Worm (Caenorhabditis elegans) whole organism, young adult: ENCODE data around the gene nhr-243.

ENCODE experiments used
- B0261.1 ChIP-seq: sonication (generic microtip); optimal IDR thresholded peaks from 2 replicates; lab custom pipeline; 2016; ENCODE audit warnings: mild to moderate bottlenecking, missing genetic modification characterization, moderate library complexity, missing compliant biosample characterization
- C06A6.2 ChIP-seq: fragments of 200-800 bp; sonication (Bioruptor generic); conservative IDR thresholded peaks from 2 replicates; pipeline ENCODE4 v1.3.6; 2022; ENCODE audit warnings: missing genetic modification characterization, missing compliant biosample characterization
- F22D6.2 ChIP-seq: sonication (generic microtip); optimal IDR thresholded peaks from 2 replicates; lab custom pipeline; 2016; ENCODE audit warnings: mild to moderate bottlenecking, missing genetic modification characterization, missing compliant biosample characterization
- F23B12.7 ChIP-seq: sonication (generic microtip); optimal IDR thresholded peaks from 2 replicates; lab custom pipeline; 2017; ENCODE audit warnings: missing genetic modification characterization, mild to moderate bottlenecking, missing compliant biosample characterization, antibody characterized with exemption, moderate library complexity; ENCODE audit not compliant: insufficient read depth
- F33H1.4 ChIP-seq: fragments of 200-800 bp; sonication (Bioruptor generic); IDR thresholded peaks from 2 replicates; pipeline ENCODE4 v1.3.6; 2022; ENCODE audit warnings: missing genetic modification reagents, missing genetic modification characterization, missing compliant biosample characterization
- F39B2.1 ChIP-seq: fragments of 200-800 bp; sonication (Bioruptor generic); IDR thresholded peaks from 2 replicates; pipeline ENCODE4 v1.3.6; 2022; ENCODE audit warnings: missing genetic modification reagents, missing genetic modification characterization, missing compliant biosample characterization
- F57C9.4 ChIP-seq: sonication (generic microtip); optimal IDR thresholded peaks from 2 replicates; lab custom pipeline; 2017; ENCODE audit warnings: mild to moderate bottlenecking, missing genetic modification characterization, missing compliant biosample characterization
- K11D2.4 ChIP-seq: fragments of 200-800 bp; sonication (Bioruptor generic); IDR thresholded peaks from 2 replicates; pipeline ENCODE4 v1.3.6; 2022; ENCODE audit warnings: missing genetic modification reagents, missing genetic modification characterization, missing compliant biosample characterization
- Y56A3A.18 ChIP-seq: fragments of 200-800 bp; sonication (Bioruptor generic); IDR thresholded peaks from 2 replicates; pipeline ENCODE4 v1.3.6; 2022; ENCODE audit warnings: missing genetic modification reagents, missing genetic modification characterization, missing compliant biosample characterization
- ZK185.1 ChIP-seq: sonication (generic microtip); optimal IDR thresholded peaks from 2 replicates; lab custom pipeline; 2016; ENCODE audit warnings: mild to moderate bottlenecking, missing genetic modification characterization, missing compliant biosample characterization; ENCODE audit not compliant: poor library complexity, severe bottlenecking
- ama-1 ChIP-seq, 3 experiments: fragments of 150-350 bp in 1 of 3; sonication (generic microtip) in 2 of 3; optimal IDR thresholded peaks; 2 replicates each; lab custom pipeline; 2014 to 2018; ENCODE audit warnings: missing biosample characterization in 2 of 3, missing genetic modification characterization in 2 of 3, missing genetic modification reagents in 2 of 3
- atf-7 ChIP-seq: sonication (generic microtip); optimal IDR thresholded peaks from 2 replicates; lab custom pipeline; 2017; ENCODE audit warnings: mild to moderate bottlenecking, missing genetic modification characterization, missing compliant biosample characterization
- athp-1 ChIP-seq: sonication (generic microtip); optimal IDR thresholded peaks from 2 replicates; lab custom pipeline; 2017; ENCODE audit warnings: mild to moderate bottlenecking, missing genetic modification characterization, missing compliant biosample characterization
- attf-3 ChIP-seq: fragments of 200-800 bp; sonication (Bioruptor generic); conservative IDR thresholded peaks from 2 replicates; pipeline ENCODE4 v1.3.6; 2022; ENCODE audit warnings: missing genetic modification reagents, missing genetic modification characterization, missing compliant biosample characterization
- ccch-3 ChIP-seq: fragments of 200-800 bp; sonication (Bioruptor generic); optimal IDR thresholded peaks from 2 replicates; lab custom pipeline; 2018; ENCODE audit warnings: mild to moderate bottlenecking, missing genetic modification characterization, missing compliant biosample characterization
- cebp-1 ChIP-seq, 2 experiments: fragments of 200-800 bp in 1 of 2; sonication (Bioruptor generic) in 1 of 2; sonication (generic microtip) in 1 of 2; IDR thresholded peaks in 1 of 2; optimal IDR thresholded peaks in 1 of 2; 2 replicates each; pipeline versions ENCODE4 v1.3.6 to Lab custom; 2017 to 2022; ENCODE audit warnings: missing compliant biosample characterization in 2 of 2, missing genetic modification characterization in 2 of 2, mild to moderate bottlenecking in 1 of 2, missing genetic modification reagents in 1 of 2, moderate library complexity in 1 of 2
- cebp-2 ChIP-seq: fragments of 200-800 bp; sonication (Bioruptor generic); IDR thresholded peaks from 2 replicates; pipeline ENCODE4 v1.3.6; 2022; ENCODE audit warnings: missing genetic modification characterization, missing compliant biosample characterization
- ceh-100 ChIP-seq: fragments of 200-800 bp; sonication (Bioruptor generic); IDR thresholded peaks from 2 replicates; pipeline ENCODE4 v1.3.6; 2022; ENCODE audit warnings: missing genetic modification reagents, missing genetic modification characterization, missing compliant biosample characterization
- chd-7 ChIP-seq: sonication (generic microtip); optimal IDR thresholded peaks from 2 replicates; lab custom pipeline; 2016; ENCODE audit warnings: mild to moderate bottlenecking, missing genetic modification characterization, moderate library complexity, missing compliant biosample characterization
- dpff-1 ChIP-seq: sonication (generic microtip); optimal IDR thresholded peaks from 2 replicates; lab custom pipeline; 2017; ENCODE audit warnings: mild to moderate bottlenecking, missing genetic modification characterization, missing compliant biosample characterization
- egl-44 ChIP-seq: fragments of 200-800 bp; sonication (Bioruptor generic); IDR thresholded peaks from 2 replicates; pipeline ENCODE4 v1.3.6; 2022; ENCODE audit warnings: missing genetic modification reagents, missing genetic modification characterization, missing compliant biosample characterization
- egrh-3 ChIP-seq: fragments of 200-800 bp; sonication (Bioruptor generic); IDR thresholded peaks from 2 replicates; pipeline ENCODE4 v1.3.6; 2022; ENCODE audit warnings: missing genetic modification reagents, missing genetic modification characterization, missing compliant biosample characterization
- ets-4 ChIP-seq: fragments of 200-800 bp; sonication (Bioruptor generic); optimal IDR thresholded peaks from 2 replicates; lab custom pipeline; 2018; ENCODE audit warnings: mild to moderate bottlenecking, missing genetic modification characterization, missing compliant biosample characterization
- hlh-26 ChIP-seq: fragments of 200-800 bp; sonication (Bioruptor generic); conservative IDR thresholded peaks from 2 replicates; pipeline ENCODE4 v1.3.6; 2022; ENCODE audit warnings: missing genetic modification reagents, missing genetic modification characterization, missing compliant biosample characterization
- lin-40 ChIP-seq: sonication (generic microtip); optimal IDR thresholded peaks from 2 replicates; lab custom pipeline; 2016; ENCODE audit warnings: missing genetic modification characterization, mild to moderate bottlenecking, missing compliant biosample characterization, missing genotype, missing genetic modification reagents
- lsl-1 ChIP-seq: fragments of 200-800 bp; sonication (Bioruptor generic); optimal IDR thresholded peaks from 2 replicates; lab custom pipeline; 2018; ENCODE audit warnings: mild to moderate bottlenecking, missing genetic modification characterization, moderate library complexity, missing compliant biosample characterization
- madf-10 ChIP-seq: sonication (generic microtip); optimal IDR thresholded peaks from 2 replicates; lab custom pipeline; 2016; ENCODE audit warnings: mild to moderate bottlenecking, missing genetic modification characterization, missing compliant biosample characterization
- nfya-2 ChIP-seq: fragments of 200-800 bp; sonication (Bioruptor generic); IDR thresholded peaks from 2 replicates; pipeline ENCODE4 v1.3.6; 2022; ENCODE audit warnings: missing genetic modification reagents, missing genetic modification characterization, missing compliant biosample characterization
- nhr-90 ChIP-seq: sonication (generic microtip); optimal IDR thresholded peaks from 2 replicates; lab custom pipeline; 2016; ENCODE audit warnings: missing genotype, mild to moderate bottlenecking, missing genetic modification characterization, missing compliant biosample characterization
- pbrm-1 ChIP-seq: fragments of 200-800 bp; sonication (Bioruptor generic); IDR thresholded peaks from 2 replicates; pipeline ENCODE4 v1.3.6; 2022; ENCODE audit warnings: missing genetic modification reagents, missing genetic modification characterization, missing compliant biosample characterization
- pha-4 ChIP-seq: fragments of 150-350 bp; sonication (generic microtip); optimal IDR thresholded peaks from 2 replicates; lab custom pipeline; 2014; ENCODE audit warnings: missing biosample characterization, missing genetic modification reagents, missing genetic modification characterization
- rec-8 ChIP-seq, 2 experiments: sonication (generic microtip); optimal IDR thresholded peaks; 2 replicates each; lab custom pipeline; 2016; ENCODE audit warnings: mild to moderate bottlenecking in 2 of 2, missing genetic modification characterization in 2 of 2, missing genetic modification reagents in 2 of 2, missing genotype in 2 of 2, missing biosample characterization in 1 of 2, missing compliant biosample characterization in 1 of 2, moderate library complexity in 1 of 2
- rpc-1 ChIP-seq, 2 experiments: fragments of 150-350 bp in 1 of 2; sonication (generic microtip) in 1 of 2; optimal IDR thresholded peaks; 2 replicates each; lab custom pipeline; 2014 to 2018; ENCODE audit warnings: missing biosample characterization in 1 of 2, missing genetic modification characterization in 1 of 2, missing genetic modification reagents in 1 of 2, missing genotype in 1 of 2
- sdz-38 ChIP-seq: sonication (generic microtip); optimal IDR thresholded peaks from 2 replicates; lab custom pipeline; 2016; ENCODE audit warnings: missing genotype, missing genetic modification characterization, missing compliant biosample characterization
- snpc-1.1 ChIP-seq: sonication (generic microtip); optimal IDR thresholded peaks from 2 replicates; lab custom pipeline; 2017; ENCODE audit warnings: missing genetic modification characterization, mild to moderate bottlenecking, missing compliant biosample characterization, antibody characterized with exemption, moderate library complexity, missing genotype, missing genetic modification reagents; ENCODE audit not compliant: insufficient read depth
- somi-1 ChIP-seq: fragments of 200-800 bp; sonication (Bioruptor generic); optimal IDR thresholded peaks from 2 replicates; lab custom pipeline; 2018; ENCODE audit warnings: mild to moderate bottlenecking, missing genetic modification characterization, missing compliant biosample characterization
- tbp1 ChIP-seq: fragments of 200-800 bp; sonication (Bioruptor generic); optimal IDR thresholded peaks from 2 replicates; lab custom pipeline; 2018; ENCODE audit warnings: mild to moderate bottlenecking, missing genetic modification characterization, missing compliant biosample characterization
- ztf-18 ChIP-seq: sonication (generic microtip); optimal IDR thresholded peaks from 2 replicates; lab custom pipeline; 2016; ENCODE audit warnings: missing genotype, mild to moderate bottlenecking, missing genetic modification characterization, missing compliant biosample characterization
- ztf-3 ChIP-seq: fragments of 200-800 bp; sonication (Bioruptor generic); optimal IDR thresholded peaks from 2 replicates; lab custom pipeline; 2018; ENCODE audit warnings: mild to moderate bottlenecking, missing genetic modification characterization, missing compliant biosample characterization
- ztf-6 ChIP-seq: fragments of 200-800 bp; sonication (Bioruptor generic); IDR thresholded peaks from 2 replicates; pipeline ENCODE4 v1.3.6; 2022; ENCODE audit warnings: missing genetic modification reagents, missing genetic modification characterization, missing compliant biosample characterization

nhr-243 gene

DNA sequence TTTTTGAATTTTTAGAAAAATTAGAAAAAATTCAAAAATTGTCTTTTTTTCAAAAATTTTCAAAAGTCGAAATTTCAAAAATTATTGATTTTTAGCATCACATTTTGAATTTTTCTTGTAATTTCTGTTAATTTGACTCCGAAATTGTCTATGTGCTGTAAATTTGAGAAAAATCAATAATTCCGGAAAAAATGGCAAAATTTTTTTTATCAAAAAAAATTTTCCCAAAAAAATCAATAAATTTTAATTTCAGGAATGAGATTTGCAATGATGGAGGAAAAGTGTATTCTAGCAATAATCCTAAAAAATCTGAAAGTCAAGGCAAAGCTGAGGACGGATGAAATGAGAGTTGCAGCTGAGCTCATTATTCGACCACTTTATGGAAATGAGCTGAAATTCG, 17.1 kb upstream of the nhr-243 start:
- TF ChIP-seq lsl-1 (GFP tag; lab: Kevin White, UChicago) (no peak), F22D6.2 (no peak), ccch-3 (GFP tag; lab: Kevin White, UChicago) (no peak), cebp-2 (GFP tag; lab: Robert Waterston, UW) (no peak), egl-44 (no peak), ztf-18 (tag; lab: Kevin White, UChicago) (no peak), F57C9.4 (tag; lab: Kevin White, UChicago) (no peak), cebp-1 (GFP tag; IDR thresholded peaks at IDR 0.05; lab: Robert Waterston, UW) (no peak), cebp-1 (tag; optimal IDR thresholded peaks at IDR 0.05; lab: Kevin White, UChicago) (no peak)

DNA sequence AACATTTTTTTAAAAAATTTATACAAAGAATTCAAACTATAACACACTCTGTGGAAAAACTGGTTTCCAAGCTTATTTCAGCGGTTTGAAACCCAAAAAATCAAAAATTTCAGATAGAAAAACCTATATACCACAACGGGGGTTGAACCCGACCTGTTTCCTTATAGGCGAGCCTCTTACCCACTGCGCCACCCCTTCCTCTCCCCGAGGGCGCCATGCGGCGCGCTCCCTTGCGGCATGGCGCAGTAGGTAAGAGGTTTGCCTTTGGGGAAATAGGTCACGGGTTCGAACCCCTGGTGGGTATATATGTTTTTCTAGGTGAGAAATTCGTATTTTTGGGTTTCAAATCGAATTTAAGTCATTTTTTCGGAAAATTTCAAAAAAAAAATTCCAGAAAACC, 12.8 kb upstream of the nhr-243 start:
- TF ChIP-seq hlh-26 (GFP tag; lab: Robert Waterston, UW) (no peak), ZK185.1 (tag; lab: Kevin White, UChicago) (no peak), somi-1 (GFP tag; lab: Kevin White, UChicago) (no peak), pha-4 (tag; lab: Kevin White, UChicago) (no peak), athp-1 (tag; lab: Kevin White, UChicago) (no peak), F39B2.1 (GFP tag; lab: Robert Waterston, UW) (no peak), sdz-38 (tag; lab: Kevin White, UChicago) (no peak), pbrm-1 (GFP tag; lab: Robert Waterston, UW) (no peak), ama-1 (optimal IDR thresholded peaks at IDR 0.05; lab: Kevin White, UChicago) (no peak), ama-1 (GFP tag; optimal IDR thresholded peaks at IDR 0.05; lab: Kevin White, UChicago) (no peak), nhr-90 (tag; lab: Kevin White, UChicago) (no peak), cebp-1 (GFP tag; IDR thresholded peaks at IDR 0.05; lab: Robert Waterston, UW) (no peak), cebp-1 (tag; optimal IDR thresholded peaks at IDR 0.05; lab: Kevin White, UChicago) (no peak)

DNA sequence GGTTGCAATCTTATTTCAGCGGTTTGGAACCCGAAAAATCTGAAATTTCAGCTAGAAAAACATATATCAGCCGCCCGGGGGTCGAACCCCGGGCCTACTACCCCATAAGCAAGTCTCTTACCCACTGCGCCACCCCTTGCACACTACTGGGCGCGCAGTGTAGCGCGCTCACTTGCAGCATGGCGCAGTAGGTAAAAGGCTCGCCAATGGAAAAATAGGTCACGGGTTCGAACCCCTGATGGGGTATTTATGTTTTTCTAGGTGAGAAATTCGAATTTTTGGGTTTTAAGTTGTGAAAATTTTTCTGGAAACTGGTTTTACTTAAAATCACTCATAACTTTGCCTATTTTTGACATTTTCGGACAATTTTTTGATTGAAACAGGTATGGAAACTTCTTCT, 12.2 kb upstream of the nhr-243 start:
- TF ChIP-seq chd-7 (tag; lab: Kevin White, UChicago) (no peak), ceh-100 (GFP tag; lab: Robert Waterston, UW) (no peak), ets-4 (GFP tag; lab: Kevin White, UChicago) (no peak), atf-7 (tag; lab: Kevin White, UChicago) (no peak), K11D2.4 (GFP tag; lab: Robert Waterston, UW) (no peak), egrh-3 (GFP tag; lab: Robert Waterston, UW) (peak; percentile 22; the same call in 1 of the 2 replicates), snpc-1.1 (no peak), nhr-90 (tag; lab: Kevin White, UChicago) (no peak), dpff-1 (no peak), C06A6.2 (no peak), attf-3 (GFP tag; lab: Robert Waterston, UW) (no peak), ztf-6 (GFP tag; lab: Robert Waterston, UW) (no peak), pbrm-1 (GFP tag; lab: Robert Waterston, UW) (no peak), Y56A3A.18 (GFP tag; lab: Robert Waterston, UW) (no peak), pha-4 (tag; lab: Kevin White, UChicago) (no peak), B0261.1 (tag; lab: Kevin White, UChicago) (peak; percentile 22), cebp-1 (GFP tag; IDR thresholded peaks at IDR 0.05; lab: Robert Waterston, UW) (no peak), cebp-1 (tag; optimal IDR thresholded peaks at IDR 0.05; lab: Kevin White, UChicago) (no peak), F23B12.7 (tag; lab: Kevin White, UChicago) (no peak), ztf-3 (GFP tag; lab: Kevin White, UChicago) (no peak), rec-8 (tag; optimal IDR thresholded peaks at IDR 0.05; lab: Kevin White, UChicago) (no peak), madf-10 (tag; lab: Kevin White, UChicago) (no peak), nfya-2 (GFP tag; lab: Robert Waterston, UW) (no peak), F33H1.4 (GFP tag; lab: Robert Waterston, UW) (no peak), tbp1 (GFP tag; lab: Kevin White, UChicago) (peak; percentile 73), lin-40 (tag; lab: Kevin White, UChicago) (no peak), F57C9.4 (tag; lab: Kevin White, UChicago) (no peak), F39B2.1 (GFP tag; lab: Robert Waterston, UW) (no peak), rpc-1 (optimal IDR thresholded peaks at IDR 0.05; lab: Kevin White, UChicago) (peak; percentile 20), rpc-1 (tag; optimal IDR thresholded peaks at IDR 0.05; lab: Kevin White, UChicago) (peak; percentile 54)
